Worm (Caenorhabditis elegans): Measurements from ENCODE around the gene tmem-131.

Gene tmem-131

ce11 chrIII:5024393-5024964 is 26.5 kb upstream of the tmem-131 start, which contains the start of gene pcf-11 (continued):
- TF ChIP-seq F49E8.2 (tag; optimal IDR thresholded peaks at IDR 0.05; ENCODE audit: insufficient read depth): no peak
- TF ChIP-seq F57A8.1 (GFP tag; optimal IDR thresholded peaks at IDR 0.05): no peak
- no peak for TF ChIP-seq egl-18 (GFP tag; IDR thresholded peaks at IDR 0.05)
- TF ChIP-seq Y67H2A.10 (GFP tag; conservative IDR thresholded peaks at IDR 0.05): no peak
- TF ChIP-seq zfh-2 (GFP tag; conservative IDR thresholded peaks at IDR 0.05): peak; percentile 73
- no peak for TF ChIP-seq cebp-2 (GFP tag; IDR thresholded peaks at IDR 0.05)
- no peak for TF ChIP-seq somi-1 (GFP tag; optimal IDR thresholded peaks at IDR 0.05)
- TF ChIP-seq rpc-1 (optimal IDR thresholded peaks at IDR 0.05): no peak
- TF ChIP-seq rpc-1 (tag; optimal IDR thresholded peaks at IDR 0.05): no peak
- TF ChIP-seq fkh-3 (tag; optimal IDR thresholded peaks at IDR 0.05): no peak
- TF ChIP-seq dox-1 (GFP tag; IDR thresholded peaks at IDR 0.05): no peak
- no peak for TF ChIP-seq sdz-38 (tag; optimal IDR thresholded peaks at IDR 0.05)
- TF ChIP-seq mel-28 (tag; optimal IDR thresholded peaks at IDR 0.05; ENCODE audit: borderline replicate concordance): no peak
- TF ChIP-seq ceh-58 (GFP tag; IDR thresholded peaks at IDR 0.05): no peak
- no peak for TF ChIP-seq ama-1 (optimal IDR thresholded peaks at IDR 0.05)
- TF ChIP-seq ama-1 (GFP tag; optimal IDR thresholded peaks at IDR 0.05): no peak
- TF ChIP-seq ztf-25 (GFP tag; IDR thresholded peaks at IDR 0.05): no peak
- no peak for TF ChIP-seq unc-62 (GFP tag; optimal IDR thresholded peaks at IDR 0.05)
- TF ChIP-seq egrh-3 (GFP tag; IDR thresholded peaks at IDR 0.05): no peak
- no peak for TF ChIP-seq lsl-1 (GFP tag; optimal IDR thresholded peaks at IDR 0.05)
- TF ChIP-seq attf-5 (GFP tag; optimal IDR thresholded peaks at IDR 0.05): peak; percentile 26
- TF ChIP-seq die-1 (tag; optimal IDR thresholded peaks at IDR 0.05): no peak
- peak; percentile 12 for TF ChIP-seq snpc-1.3 (tag; optimal IDR thresholded peaks at IDR 0.05; ENCODE audit: insufficient read depth)
- TF ChIP-seq let-607 (tag; optimal IDR thresholded peaks at IDR 0.05): peak; percentile 33 to 36
- TF ChIP-seq dpl-1 (GFP tag; optimal IDR thresholded peaks at IDR 0.05): no peak
- TF ChIP-seq mcd-1 (GFP tag; IDR thresholded peaks at IDR 0.05): peak; percentile 36; the same call in 1 of the 2 replicates
- TF ChIP-seq F10E7.11 (tag; optimal IDR thresholded peaks at IDR 0.05): no peak
- peak; percentile 5 for TF ChIP-seq ZK185.1 (tag; optimal IDR thresholded peaks at IDR 0.05; ENCODE audit: poor library complexity, severe bottlenecking)
- no peak for TF ChIP-seq egl-44 (GFP tag; IDR thresholded peaks at IDR 0.05)
- no peak for TF ChIP-seq hlh-26 (GFP tag; conservative IDR thresholded peaks at IDR 0.05)
- TF ChIP-seq aptf-2 (GFP tag; conservative IDR thresholded peaks at IDR 0.05): no peak
- no peak for TF ChIP-seq ceh-100 (GFP tag; IDR thresholded peaks at IDR 0.05)
- TF ChIP-seq ztf-3 (GFP tag; optimal IDR thresholded peaks at IDR 0.05): no peak
- TF ChIP-seq ceh-40 (GFP tag; IDR thresholded peaks at IDR 0.05): no peak
- TF ChIP-seq aptf-3 (GFP tag; IDR thresholded peaks at IDR 0.05): no peak
- peak; percentile 54 for TF ChIP-seq tlf-1 (GFP tag; optimal IDR thresholded peaks at IDR 0.05)
- TF ChIP-seq B0035.1 (tag; optimal IDR thresholded peaks at IDR 0.05): no peak
- TF ChIP-seq lin-40 (tag; optimal IDR thresholded peaks at IDR 0.05): peak; percentile 1
- TF ChIP-seq ceh-79 (tag; optimal IDR thresholded peaks at IDR 0.05): no peak
- TF ChIP-seq F55B11.4 (tag; optimal IDR thresholded peaks at IDR 0.05; ENCODE audit: borderline replicate concordance, insufficient read depth): no peak
- no peak for TF ChIP-seq xnd-1 (tag; optimal IDR thresholded peaks at IDR 0.05)
- TF ChIP-seq let-526 (GFP tag; IDR thresholded peaks at IDR 0.05): no peak
- TF ChIP-seq tbp1 (GFP tag; optimal IDR thresholded peaks at IDR 0.05): peak; percentile 15
- no peak for TF ChIP-seq Y53F4B.3 (GFP tag; IDR thresholded peaks at IDR 0.05)
- no peak for TF ChIP-seq madf-6 (GFP tag; IDR thresholded peaks at IDR 0.05)
- peak; percentile 14 for TF ChIP-seq madf-10 (tag; optimal IDR thresholded peaks at IDR 0.05)
- TF ChIP-seq F33H1.4 (GFP tag; IDR thresholded peaks at IDR 0.05): peak; percentile 73
- no peak for TF ChIP-seq hsf-1 (GFP tag; IDR thresholded peaks at IDR 0.05)
- no peak for TF ChIP-seq mes-4 (tag; optimal IDR thresholded peaks at IDR 0.05)
